Worm (Caenorhabditis elegans) whole organism, L4 larva: ENCODE data around the gene rfl-1.
A peak's percentile ranks its signal among the peaks of the same experiment; 100 is the strongest.

Experiments used
- D1046.2 ChIP-seq: fragments of 200-800 bp; sonication (Bioruptor generic); IDR thresholded peaks from 2 replicates; pipeline ENCODE4 v1.3.6; 2022; ENCODE audit warnings: missing genetic modification characterization, missing compliant biosample characterization
- F44E2.7 ChIP-seq: fragments of 200-800 bp; sonication (Bioruptor generic); IDR thresholded peaks from 2 replicates; pipeline ENCODE4 v2.1.2; 2022; ENCODE audit warnings: missing genetic modification characterization, missing compliant biosample characterization
- F49E8.2 ChIP-seq: sonication (generic microtip); optimal IDR thresholded peaks from 2 replicates; lab custom pipeline; 2016; ENCODE audit warnings: missing compliant biosample characterization, mild to moderate bottlenecking, missing genetic modification characterization, borderline replicate concordance
- T20F7.1 ChIP-seq: fragments of 200-800 bp; sonication (Bioruptor generic); optimal IDR thresholded peaks from 2 replicates; lab custom pipeline; 2018; ENCODE audit warnings: mild to moderate bottlenecking, missing genetic modification characterization, missing compliant biosample characterization
- T26A8.4 ChIP-seq: fragments of 200-800 bp; sonication (Bioruptor generic); IDR thresholded peaks from 2 replicates; pipeline ENCODE4 v1.3.6; 2022; ENCODE audit warnings: missing genetic modification characterization, missing compliant biosample characterization
- Y75B8A.6 ChIP-seq: fragments of 200-800 bp; sonication (Bioruptor generic); IDR thresholded peaks from 2 replicates; pipeline ENCODE4 v1.3.6; 2022; ENCODE audit warnings: missing genetic modification reagents, missing genetic modification characterization, missing compliant biosample characterization
- aha-1 ChIP-seq: fragments of 150-350 bp; peaks from one replicate; lab custom pipeline; 2014; ENCODE audit warnings: missing biosample characterization, missing genetic modification characterization
- ama-1 ChIP-seq: fragments of 150-350 bp; optimal IDR thresholded peaks from 2 replicates; lab custom pipeline; 2014; ENCODE audit warnings: inconsistent platforms, mixed read lengths
- attf-4 ChIP-seq: sonication (generic microtip); optimal IDR thresholded peaks from 3 replicates; lab custom pipeline; 2017; ENCODE audit warnings: missing biosample characterization, missing genetic modification characterization
- ceh-20 ChIP-seq: fragments of 200-800 bp; sonication (Bioruptor generic); IDR thresholded peaks from 2 replicates; pipeline ENCODE4 v1.3.6; 2022; ENCODE audit warnings: missing genetic modification reagents, missing genetic modification characterization, missing compliant biosample characterization
- ceh-32 ChIP-seq: sonication (generic microtip); optimal IDR thresholded peaks from 2 replicates; lab custom pipeline; 2016; ENCODE audit warnings: mild to moderate bottlenecking, missing genetic modification characterization, missing compliant biosample characterization; ENCODE audit not compliant: poor library complexity
- ceh-62 ChIP-seq: sonication (generic microtip); optimal IDR thresholded peaks from 2 replicates; lab custom pipeline; 2017; ENCODE audit warnings: missing biosample characterization, missing genetic modification characterization
- ces-1 ChIP-seq: fragments of 150-350 bp; sonication (generic microtip); optimal IDR thresholded peaks from 4 replicates; lab custom pipeline; 2014; ENCODE audit warnings: missing biosample characterization, missing genetic modification reagents, missing genetic modification characterization
- cey-2 ChIP-seq: sonication (generic microtip); optimal IDR thresholded peaks from 3 replicates; lab custom pipeline; 2017; ENCODE audit warnings: missing genetic modification characterization, mild to moderate bottlenecking, missing compliant biosample characterization, antibody characterized with exemption, borderline replicate concordance; ENCODE audit not compliant: insufficient read depth
- ctbp-1 ChIP-seq: fragments of 200-800 bp; sonication (Bioruptor generic); IDR thresholded peaks from 2 replicates; pipeline ENCODE4 v1.3.6; 2022; ENCODE audit warnings: missing genetic modification reagents, missing genetic modification characterization, missing compliant biosample characterization
- daf-16 ChIP-seq, 3 experiments: sonication (generic microtip); optimal IDR thresholded peaks; 2 replicates each; lab custom pipeline; 2016 to 2017; ENCODE audit warnings: missing genetic modification characterization in 3 of 3, missing genetic modification reagents in 3 of 3, mild to moderate bottlenecking in 2 of 3, missing compliant biosample characterization in 2 of 3, missing biosample characterization in 1 of 3, moderate library complexity in 1 of 3
- dmd-6 ChIP-seq: fragments of 200-800 bp; sonication (Bioruptor generic); IDR thresholded peaks from 2 replicates; pipeline ENCODE4 v1.3.6; 2022; ENCODE audit warnings: missing genetic modification reagents, missing genetic modification characterization, missing compliant biosample characterization
- dmd-9 ChIP-seq: fragments of 200-800 bp; sonication (Bioruptor generic); IDR thresholded peaks from 2 replicates; pipeline ENCODE4 v1.3.6; 2022; ENCODE audit warnings: missing genetic modification reagents, missing genetic modification characterization, missing compliant biosample characterization
- dve-1 ChIP-seq: sonication (generic microtip); optimal IDR thresholded peaks from 2 replicates; lab custom pipeline; 2017; ENCODE audit warnings: antibody characterized with exemption, mild to moderate bottlenecking, missing genetic modification characterization, missing compliant biosample characterization; ENCODE audit not compliant: insufficient read depth
- egl-43 ChIP-seq: fragments of 200-800 bp; sonication (Bioruptor generic); IDR thresholded peaks from 2 replicates; pipeline ENCODE4 v1.3.6; 2022; ENCODE audit warnings: missing genetic modification reagents, missing genetic modification characterization, missing compliant biosample characterization
- fkh-10 ChIP-seq: fragments of 150-350 bp; optimal IDR thresholded peaks from 2 replicates; lab custom pipeline; 2014; ENCODE audit warnings: missing biosample characterization, missing genetic modification reagents, missing genetic modification characterization
- gei-8 ChIP-seq: fragments of 200-800 bp; sonication (Bioruptor generic); optimal IDR thresholded peaks from 2 replicates; lab custom pipeline; 2018; ENCODE audit warnings: mild to moderate bottlenecking, missing genetic modification characterization, missing compliant biosample characterization
- hlh-11 ChIP-seq: fragments of 200-800 bp; sonication (Bioruptor generic); optimal IDR thresholded peaks from 2 replicates; lab custom pipeline; 2018; ENCODE audit warnings: mild to moderate bottlenecking, missing genetic modification characterization, missing compliant biosample characterization
- lin-1 ChIP-seq: fragments of 200-800 bp; sonication (Bioruptor generic); IDR thresholded peaks from 2 replicates; pipeline ENCODE4 v1.3.6; 2022; ENCODE audit warnings: missing genetic modification reagents, missing genetic modification characterization, missing compliant biosample characterization
- lin-13 ChIP-seq: fragments of 150-350 bp; optimal IDR thresholded peaks from 2 replicates; lab custom pipeline; 2014; ENCODE audit warnings: missing biosample characterization, missing genetic modification reagents, missing genetic modification characterization
- lin-15B ChIP-seq: fragments of 150-350 bp; sonication (generic microtip); optimal IDR thresholded peaks from 3 replicates; lab custom pipeline; 2014; ENCODE audit warnings: missing biosample characterization, missing genetic modification characterization
- lin-29 ChIP-seq: fragments of 200-800 bp; sonication (Bioruptor generic); IDR thresholded peaks from 2 replicates; pipeline ENCODE4 v1.3.6; 2022; ENCODE audit warnings: missing genetic modification reagents, missing genetic modification characterization, missing compliant biosample characterization
- lir-3 ChIP-seq: sonication (generic microtip); optimal IDR thresholded peaks from 2 replicates; lab custom pipeline; 2016; ENCODE audit warnings: mild to moderate bottlenecking, missing genetic modification characterization, missing compliant biosample characterization
- madf-9 ChIP-seq: fragments of 200-800 bp; sonication (Bioruptor generic); conservative IDR thresholded peaks from 2 replicates; pipeline ENCODE4 v1.3.6; 2022; ENCODE audit warnings: missing genetic modification reagents, missing genetic modification characterization, missing compliant biosample characterization
- mdl-1 ChIP-seq, 2 experiments: fragments of 150-350 bp in 1 of 2; sonication (generic microtip) in 1 of 2; optimal IDR thresholded peaks; 2 replicates each; lab custom pipeline; 2014 to 2017; ENCODE audit warnings: missing biosample characterization in 2 of 2, missing genetic modification characterization in 2 of 2
- mep-1 ChIP-seq: fragments of 150-350 bp; sonication (generic microtip); optimal IDR thresholded peaks from 3 replicates; lab custom pipeline; 2014; ENCODE audit warnings: missing biosample characterization, missing genetic modification characterization
- mes-2 ChIP-seq: sonication (generic microtip); optimal IDR thresholded peaks from 2 replicates; lab custom pipeline; 2016; ENCODE audit warnings: missing genotype, mild to moderate bottlenecking, missing genetic modification characterization, missing compliant biosample characterization; ENCODE audit not compliant: poor library complexity, severe bottlenecking
- nhr-10 ChIP-seq: fragments of 150-350 bp; optimal IDR thresholded peaks from 2 replicates; lab custom pipeline; 2014; ENCODE audit warnings: missing biosample characterization, missing genetic modification characterization
- nhr-11 ChIP-seq: fragments of 150-350 bp; optimal IDR thresholded peaks from 2 replicates; lab custom pipeline; 2014; ENCODE audit warnings: missing biosample characterization, missing genetic modification characterization
- nhr-28 ChIP-seq: fragments of 150-350 bp; optimal IDR thresholded peaks from 2 replicates; lab custom pipeline; 2014; ENCODE audit warnings: missing biosample characterization, missing genetic modification characterization
- nhr-42 ChIP-seq: fragments of 200-800 bp; sonication (Bioruptor generic); IDR thresholded peaks from 2 replicates; pipeline ENCODE4 v1.3.6; 2022; ENCODE audit warnings: missing genetic modification characterization, missing compliant biosample characterization
- nhr-6 ChIP-seq: fragments of 150-350 bp; optimal IDR thresholded peaks from 2 replicates; lab custom pipeline; 2014; ENCODE audit warnings: missing biosample characterization, missing genetic modification characterization
- nhr-77 ChIP-seq: fragments of 150-350 bp; optimal IDR thresholded peaks from 2 replicates; lab custom pipeline; 2014; ENCODE audit warnings: missing biosample characterization, missing genetic modification characterization
- pha-4 ChIP-seq, 2 experiments: fragments of 150-350 bp in 1 of 2; fragments of 200-800 bp in 1 of 2; sonication (Bioruptor generic) in 1 of 2; IDR thresholded peaks in 1 of 2; optimal IDR thresholded peaks in 1 of 2; 2 replicates each; pipeline versions ENCODE4 v1.3.6 to Lab custom; 2014 to 2022; ENCODE audit warnings: missing genetic modification characterization in 2 of 2, missing genetic modification reagents in 2 of 2, missing biosample characterization in 1 of 2, missing compliant biosample characterization in 1 of 2
- rbr-2 ChIP-seq: sonication (generic microtip); optimal IDR thresholded peaks from 2 replicates; lab custom pipeline; 2016; ENCODE audit warnings: missing genotype, missing genetic modification characterization, missing compliant biosample characterization
- set-16 ChIP-seq: fragments of 200-800 bp; sonication (Bioruptor generic); IDR thresholded peaks from 2 replicates; pipeline ENCODE4 v1.3.6; 2022; ENCODE audit warnings: missing genetic modification reagents, missing genetic modification characterization, missing compliant biosample characterization
- spr-3 ChIP-seq: fragments of 200-800 bp; sonication (Bioruptor generic); optimal IDR thresholded peaks from 2 replicates; lab custom pipeline; 2018; ENCODE audit warnings: mild to moderate bottlenecking, missing genetic modification characterization, missing compliant biosample characterization
- tag-97 ChIP-seq: fragments of 200-800 bp; sonication (Bioruptor generic); IDR thresholded peaks from 2 replicates; pipeline ENCODE4 v1.3.6; 2022; ENCODE audit warnings: missing genetic modification characterization, missing compliant biosample characterization
- tra-1 ChIP-seq: fragments of 200-800 bp; sonication (Bioruptor generic); IDR thresholded peaks from 2 replicates; pipeline ENCODE4 v1.3.6; 2022; ENCODE audit warnings: missing genetic modification reagents, missing genetic modification characterization, missing compliant biosample characterization
- unc-130 ChIP-seq: sonication (generic microtip); optimal IDR thresholded peaks from 2 replicates; lab custom pipeline; 2016; ENCODE audit warnings: missing genetic modification reagents, missing genetic modification characterization, missing compliant biosample characterization
- unc-39 ChIP-seq: sonication (generic microtip); optimal IDR thresholded peaks from 2 replicates; lab custom pipeline; 2017; ENCODE audit warnings: missing biosample characterization, missing genetic modification characterization
- unc-62 ChIP-seq, 3 experiments: fragments of 150-350 bp in 1 of 3; sonication (generic microtip); optimal IDR thresholded peaks in 2 of 3; peaks in 1 of 3; 1 replicate in 1 of 3; 2 replicates in 2 of 3; lab custom pipeline; 2014 to 2017; ENCODE audit warnings: missing biosample characterization in 3 of 3, missing genetic modification characterization in 3 of 3, missing genetic modification reagents in 3 of 3, missing genotype in 1 of 3
- ztf-11 ChIP-seq: fragments of 150-350 bp; optimal IDR thresholded peaks from 2 replicates; lab custom pipeline; 2014; ENCODE audit warnings: missing biosample characterization, missing genetic modification characterization
- ztf-7 ChIP-seq: fragments of 150-350 bp; optimal IDR thresholded peaks from 2 replicates; lab custom pipeline; 2014; ENCODE audit warnings: missing biosample characterization, missing genetic modification characterization

Gene rfl-1

DNA sequence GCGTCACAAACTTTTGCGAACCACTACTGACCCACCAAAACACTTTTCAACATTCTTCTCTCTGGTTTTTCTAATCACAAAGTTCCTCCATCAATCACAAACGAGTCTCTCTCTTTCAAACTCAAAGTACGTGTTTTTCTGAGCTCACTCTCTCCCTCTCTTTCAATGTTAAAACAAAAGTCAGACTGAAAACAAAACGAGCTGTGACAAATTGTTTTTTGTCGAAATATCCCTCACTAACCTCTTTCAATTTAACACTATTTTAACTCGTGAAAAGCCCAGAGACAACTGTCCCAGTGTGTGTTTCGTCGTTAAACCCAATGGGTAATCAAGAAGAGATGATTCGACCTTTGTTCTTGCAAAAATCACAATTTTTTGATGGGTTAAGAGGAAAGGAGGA, 32.9 kb upstream of the rfl-1 start (continued):
- TF ChIP-seq unc-130 = no peak
- TF ChIP-seq ceh-20 (GFP tag; lab: Robert Waterston, UW) = peak; percentile 72; the same call in 1 of the 2 replicates
- no peak for TF ChIP-seq ceh-32
- no peak for TF ChIP-seq cey-2 (tag; lab: Kevin White, UChicago)
- TF ChIP-seq lin-1 (GFP tag; lab: Robert Waterston, UW) = no peak

DNA sequence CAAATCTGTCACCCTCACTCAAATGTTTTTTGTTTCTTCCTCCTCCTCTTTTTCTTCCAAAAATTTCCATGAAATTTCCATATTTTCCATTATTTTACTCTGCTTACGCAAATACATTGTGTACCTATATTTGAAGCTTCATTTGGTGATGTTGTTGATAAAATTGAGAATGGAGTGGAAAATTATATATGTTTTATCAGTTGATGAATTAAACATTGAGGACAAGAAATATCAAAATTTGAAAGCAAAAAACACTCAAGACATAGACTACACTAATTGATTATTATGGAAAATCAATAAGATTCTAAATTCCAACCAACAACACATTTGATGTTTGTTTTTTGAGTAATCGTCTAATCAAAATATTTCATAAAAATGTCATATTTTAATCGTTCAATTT, 31.8 kb upstream of the rfl-1 start:
- peak; percentile 6 for TF ChIP-seq ztf-7 (tag; lab: Kevin White, UChicago)
- no peak for TF ChIP-seq nhr-11 (tag; lab: Kevin White, UChicago)
- TF ChIP-seq ama-1 = no peak
- TF ChIP-seq nhr-28 (tag; lab: Kevin White, UChicago) = peak; percentile 51
- no peak for TF ChIP-seq T26A8.4 (GFP tag; lab: Robert Waterston, UW)
- TF ChIP-seq attf-4 (tag; lab: Kevin White, UChicago) = no peak
- no peak for TF ChIP-seq rbr-2 (tag; lab: Kevin White, UChicago)
- TF ChIP-seq D1046.2 (GFP tag; lab: Robert Waterston, UW) = no peak
- TF ChIP-seq F44E2.7 = no peak
- TF ChIP-seq ceh-62 (tag; lab: Kevin White, UChicago) = no peak
- TF ChIP-seq dmd-6 (GFP tag; lab: Robert Waterston, UW) = 0 out of 2 replicates have a peak, but pooled peaks have one; percentile 8
- no peak for TF ChIP-seq dmd-9
- TF ChIP-seq mep-1 = peak; percentile 28
- TF ChIP-seq lin-29 (GFP tag; lab: Robert Waterston, UW) = no peak
- no peak for TF ChIP-seq nhr-10
- TF ChIP-seq lin-13 = no peak
- no peak for TF ChIP-seq set-16 (GFP tag; lab: Robert Waterston, UW)
- TF ChIP-seq nhr-42 (GFP tag; lab: Robert Waterston, UW) = no peak
- TF ChIP-seq lin-15B = no peak
- TF ChIP-seq T20F7.1 (GFP tag; lab: Kevin White, UChicago) = no peak
- TF ChIP-seq hlh-11 (tag; lab: Kevin White, UChicago) = peak; percentile 33
- no peak for TF ChIP-seq lir-3 (tag; lab: Kevin White, UChicago)
- TF ChIP-seq ztf-11 (tag; lab: Kevin White, UChicago) = no peak
- TF ChIP-seq nhr-77 (tag; lab: Kevin White, UChicago) = peak; percentile 34
- TF ChIP-seq mdl-1 (tag; optimal IDR thresholded peaks at IDR 0.05; lab: Kevin White, UChicago) = no peak
- no peak for TF ChIP-seq unc-39
- TF ChIP-seq F49E8.2 (tag; lab: Kevin White, UChicago) = no peak
- peak in 1 of 2 experiments; percentile 38 for TF ChIP-seq unc-62 (GFP tag; optimal IDR thresholded peaks at IDR 0.05 in 1 of 2; lab: Kevin White, UChicago)
- TF ChIP-seq unc-62 (tag; optimal IDR thresholded peaks at IDR 0.05; lab: Kevin White, UChicago) = no peak
- no peak for TF ChIP-seq fkh-10 (GFP tag; lab: Kevin White, UChicago)
- no peak for TF ChIP-seq spr-3 (GFP tag; lab: Kevin White, UChicago)
- no peak for TF ChIP-seq egl-43 (GFP tag; lab: Robert Waterston, UW)
- TF ChIP-seq ces-1 (GFP tag; lab: Kevin White, UChicago) = no peak
- TF ChIP-seq aha-1 (tag; lab: Kevin White, UChicago) = peak; percentile 51
- no peak for TF ChIP-seq tag-97 (GFP tag; lab: Robert Waterston, UW)
- TF ChIP-seq pha-4 (GFP tag; IDR thresholded peaks at IDR 0.05; lab: Robert Waterston, UW) = no peak
- no peak for TF ChIP-seq pha-4 (tag; optimal IDR thresholded peaks at IDR 0.05; lab: Kevin White, UChicago)
- TF ChIP-seq madf-9 (GFP tag; lab: Robert Waterston, UW) = no peak
- no peak for TF ChIP-seq nhr-6 (tag; lab: Kevin White, UChicago)
- no peak for TF ChIP-seq gei-8 (GFP tag; lab: Kevin White, UChicago)
- no peak for TF ChIP-seq tra-1 (GFP tag; lab: Robert Waterston, UW)
- TF ChIP-seq mes-2 = no peak
- TF ChIP-seq dve-1 (tag; lab: Kevin White, UChicago) = peak; percentile 70
- TF ChIP-seq ctbp-1 = no peak
- no peak for TF ChIP-seq daf-16 (GFP tag; optimal IDR thresholded peaks at IDR 0.05; lab: Kevin White, UChicago)
- peak; percentile 96 for TF ChIP-seq daf-16 (tag; optimal IDR thresholded peaks at IDR 0.05; lab: Kevin White, UChicago)
- no peak for TF ChIP-seq Y75B8A.6
